Worm (Caenorhabditis elegans) whole organism, young adult: ENCODE measurements around the gene nspg-6.

Source experiments
- C17E4.6 ChIP-seq: fragments of 200-800 bp; sonication (Bioruptor generic); IDR thresholded peaks from 2 replicates; pipeline ENCODE4 v1.3.6; 2022; ENCODE audit warnings: missing genetic modification reagents, missing genetic modification characterization, missing compliant biosample characterization
- F10E7.11 ChIP-seq: sonication (generic microtip); optimal IDR thresholded peaks from 2 replicates; lab custom pipeline; 2017; ENCODE audit warnings: mild to moderate bottlenecking, missing genetic modification characterization, moderate library complexity, missing compliant biosample characterization
- F22D6.2 ChIP-seq: sonication (generic microtip); optimal IDR thresholded peaks from 2 replicates; lab custom pipeline; 2016; ENCODE audit warnings: mild to moderate bottlenecking, missing genetic modification characterization, missing compliant biosample characterization
- F33H1.4 ChIP-seq: fragments of 200-800 bp; sonication (Bioruptor generic); IDR thresholded peaks from 2 replicates; pipeline ENCODE4 v1.3.6; 2022; ENCODE audit warnings: missing genetic modification reagents, missing genetic modification characterization, missing compliant biosample characterization
- F37B4.10 ChIP-seq: fragments of 200-800 bp; sonication (Bioruptor generic); IDR thresholded peaks from 2 replicates; pipeline ENCODE4 v1.3.6; 2022; ENCODE audit warnings: missing genetic modification characterization, missing compliant biosample characterization
- F52B5.7 ChIP-seq: sonication (generic microtip); optimal IDR thresholded peaks from 2 replicates; lab custom pipeline; 2016; ENCODE audit warnings: mild to moderate bottlenecking, missing genetic modification characterization, missing compliant biosample characterization
- T26A5.8 ChIP-seq: sonication (generic microtip); optimal IDR thresholded peaks from 2 replicates; lab custom pipeline; 2016; ENCODE audit warnings: missing genetic modification characterization, missing compliant biosample characterization
- Y53F4B.3 ChIP-seq: fragments of 200-800 bp; sonication (Bioruptor generic); IDR thresholded peaks from 2 replicates; pipeline ENCODE4 v1.3.6; 2022; ENCODE audit warnings: missing genetic modification reagents, missing genetic modification characterization, missing compliant biosample characterization
- Y53G8AR.9 ChIP-seq: fragments of 200-800 bp; sonication (Bioruptor generic); conservative IDR thresholded peaks from 2 replicates; pipeline ENCODE4 v1.3.6; 2022; ENCODE audit warnings: missing genetic modification reagents, missing genetic modification characterization, missing compliant biosample characterization
- Y56A3A.18 ChIP-seq: fragments of 200-800 bp; sonication (Bioruptor generic); IDR thresholded peaks from 2 replicates; pipeline ENCODE4 v1.3.6; 2022; ENCODE audit warnings: missing genetic modification reagents, missing genetic modification characterization, missing compliant biosample characterization
- ZK185.1 ChIP-seq: sonication (generic microtip); optimal IDR thresholded peaks from 2 replicates; lab custom pipeline; 2016; ENCODE audit warnings: mild to moderate bottlenecking, missing genetic modification characterization, missing compliant biosample characterization; ENCODE audit not compliant: poor library complexity, severe bottlenecking
- akir-1 ChIP-seq: fragments of 200-800 bp; sonication (Bioruptor generic); optimal IDR thresholded peaks from 2 replicates; lab custom pipeline; 2018; ENCODE audit warnings: mild to moderate bottlenecking, missing genetic modification characterization, moderate library complexity, missing compliant biosample characterization
- bed-2 ChIP-seq: fragments of 200-800 bp; sonication (Bioruptor generic); IDR thresholded peaks from 2 replicates; pipeline ENCODE4 v1.3.6; 2022; ENCODE audit warnings: missing genetic modification reagents, missing genetic modification characterization, missing compliant biosample characterization
- cebp-1 ChIP-seq, 2 experiments: fragments of 200-800 bp in 1 of 2; sonication (Bioruptor generic) in 1 of 2; sonication (generic microtip) in 1 of 2; IDR thresholded peaks in 1 of 2; optimal IDR thresholded peaks in 1 of 2; 2 replicates each; pipeline versions ENCODE4 v1.3.6 to Lab custom; 2017 to 2022; ENCODE audit warnings: missing compliant biosample characterization in 2 of 2, missing genetic modification characterization in 2 of 2, mild to moderate bottlenecking in 1 of 2, missing genetic modification reagents in 1 of 2, moderate library complexity in 1 of 2
- ceh-40 ChIP-seq: fragments of 200-800 bp; sonication (Bioruptor generic); IDR thresholded peaks from 2 replicates; pipeline ENCODE4 v1.3.6; 2022; ENCODE audit warnings: missing genetic modification characterization, missing compliant biosample characterization
- ceh-58 ChIP-seq: fragments of 200-800 bp; sonication (Bioruptor generic); IDR thresholded peaks from 2 replicates; pipeline ENCODE4 v1.3.6; 2022; ENCODE audit warnings: missing genetic modification characterization, missing compliant biosample characterization
- ceh-91 ChIP-seq: fragments of 200-800 bp; sonication (Bioruptor generic); IDR thresholded peaks from 2 replicates; pipeline ENCODE4 v1.3.6; 2022; ENCODE audit warnings: missing genetic modification reagents, missing genetic modification characterization, missing compliant biosample characterization
- chd-7 ChIP-seq: sonication (generic microtip); optimal IDR thresholded peaks from 2 replicates; lab custom pipeline; 2016; ENCODE audit warnings: mild to moderate bottlenecking, missing genetic modification characterization, moderate library complexity, missing compliant biosample characterization
- dpl-1 ChIP-seq: fragments of 150-350 bp; optimal IDR thresholded peaks from 2 replicates; lab custom pipeline; 2014; ENCODE audit warnings: missing biosample characterization, missing genetic modification reagents, missing genetic modification characterization
- efl-1 ChIP-seq: fragments of 150-350 bp; optimal IDR thresholded peaks from 2 replicates; lab custom pipeline; 2014; ENCODE audit warnings: missing biosample characterization, missing genetic modification reagents, missing genetic modification characterization
- egl-44 ChIP-seq: fragments of 200-800 bp; sonication (Bioruptor generic); IDR thresholded peaks from 2 replicates; pipeline ENCODE4 v1.3.6; 2022; ENCODE audit warnings: missing genetic modification reagents, missing genetic modification characterization, missing compliant biosample characterization
- egrh-3 ChIP-seq: fragments of 200-800 bp; sonication (Bioruptor generic); IDR thresholded peaks from 2 replicates; pipeline ENCODE4 v1.3.6; 2022; ENCODE audit warnings: missing genetic modification reagents, missing genetic modification characterization, missing compliant biosample characterization
- ekl-4 ChIP-seq: fragments of 200-800 bp; sonication (Bioruptor generic); IDR thresholded peaks from 2 replicates; pipeline ENCODE4 v1.3.6; 2022; ENCODE audit warnings: missing genetic modification reagents, missing genetic modification characterization, missing compliant biosample characterization
- ets-4 ChIP-seq: fragments of 200-800 bp; sonication (Bioruptor generic); optimal IDR thresholded peaks from 2 replicates; lab custom pipeline; 2018; ENCODE audit warnings: mild to moderate bottlenecking, missing genetic modification characterization, missing compliant biosample characterization
- fkh-3 ChIP-seq: sonication (generic microtip); optimal IDR thresholded peaks from 2 replicates; lab custom pipeline; 2016; ENCODE audit warnings: mild to moderate bottlenecking, missing genetic modification characterization, missing compliant biosample characterization
- hrde-1 ChIP-seq: sonication (generic microtip); optimal IDR thresholded peaks from 2 replicates; lab custom pipeline; 2016; ENCODE audit warnings: missing genetic modification characterization, mild to moderate bottlenecking, missing compliant biosample characterization, moderate library complexity, missing genotype, missing genetic modification reagents, borderline replicate concordance
- let-607 ChIP-seq, 2 experiments: fragments of 200-800 bp in 1 of 2; sonication (Bioruptor generic) in 1 of 2; sonication (generic microtip) in 1 of 2; optimal IDR thresholded peaks; 2 replicates each; lab custom pipeline; 2016 to 2018; ENCODE audit warnings: mild to moderate bottlenecking in 2 of 2, missing compliant biosample characterization in 2 of 2, missing genetic modification characterization in 2 of 2, moderate library complexity in 2 of 2, missing genotype in 1 of 2
- lin-26 ChIP-seq: fragments of 200-800 bp; sonication (Bioruptor generic); IDR thresholded peaks from 2 replicates; pipeline ENCODE4 v1.3.6; 2022; ENCODE audit warnings: missing genetic modification reagents, missing genetic modification characterization, missing compliant biosample characterization
- lir-1 ChIP-seq: fragments of 200-800 bp; sonication (Bioruptor generic); conservative IDR thresholded peaks from 2 replicates; pipeline ENCODE4 v1.3.6; 2022; ENCODE audit warnings: missing genetic modification reagents, missing genetic modification characterization, missing compliant biosample characterization
- lsl-1 ChIP-seq: fragments of 200-800 bp; sonication (Bioruptor generic); optimal IDR thresholded peaks from 2 replicates; lab custom pipeline; 2018; ENCODE audit warnings: mild to moderate bottlenecking, missing genetic modification characterization, moderate library complexity, missing compliant biosample characterization
- lsy-27 ChIP-seq: sonication (generic microtip); optimal IDR thresholded peaks from 2 replicates; lab custom pipeline; 2017; ENCODE audit warnings: missing genetic modification characterization, mild to moderate bottlenecking, missing compliant biosample characterization, antibody characterized with exemption, missing genotype, borderline replicate concordance; ENCODE audit not compliant: insufficient read depth
- madf-8 ChIP-seq: fragments of 200-800 bp; sonication (Bioruptor generic); conservative IDR thresholded peaks from 2 replicates; pipeline ENCODE4 v1.3.6; 2022; ENCODE audit warnings: missing genetic modification reagents, missing genetic modification characterization, missing compliant biosample characterization
- nfya-1 ChIP-seq: sonication (generic microtip); optimal IDR thresholded peaks from 2 replicates; lab custom pipeline; 2017; ENCODE audit warnings: antibody characterized with exemption, missing compliant biosample characterization, missing genetic modification characterization, borderline replicate concordance; ENCODE audit not compliant: insufficient read depth
- nfyb-1 ChIP-seq: fragments of 200-800 bp; sonication (Bioruptor generic); IDR thresholded peaks from 2 replicates; pipeline ENCODE4 v1.3.6; 2022; ENCODE audit warnings: missing genetic modification reagents, missing genetic modification characterization, missing compliant biosample characterization
- nhr-90 ChIP-seq: sonication (generic microtip); optimal IDR thresholded peaks from 2 replicates; lab custom pipeline; 2016; ENCODE audit warnings: missing genotype, mild to moderate bottlenecking, missing genetic modification characterization, missing compliant biosample characterization
- sdz-38 ChIP-seq: sonication (generic microtip); optimal IDR thresholded peaks from 2 replicates; lab custom pipeline; 2016; ENCODE audit warnings: missing genotype, missing genetic modification characterization, missing compliant biosample characterization
- sea-2 ChIP-seq: fragments of 200-800 bp; sonication (Bioruptor generic); IDR thresholded peaks from 2 replicates; pipeline ENCODE4 v1.3.6; 2022; ENCODE audit warnings: missing genetic modification characterization, missing compliant biosample characterization
- snpc-3.4 ChIP-seq: sonication (generic microtip); optimal IDR thresholded peaks from 2 replicates; lab custom pipeline; 2017; ENCODE audit warnings: missing genetic modification characterization, mild to moderate bottlenecking, missing compliant biosample characterization, antibody characterized with exemption, moderate library complexity, missing genotype, missing genetic modification reagents
- snpc-4 ChIP-seq, 5 experiments: fragments of 150-350 bp in 1 of 5; sonication (generic microtip) in 4 of 5; optimal IDR thresholded peaks; 2 replicates each; lab custom pipeline; 2014 to 2018; ENCODE audit warnings: missing genetic modification characterization in 5 of 5, missing biosample characterization in 3 of 5, antibody characterized with exemption in 2 of 5, mild to moderate bottlenecking in 2 of 5, missing compliant biosample characterization in 2 of 5, missing genotype in 2 of 5, moderate library complexity in 2 of 5, missing genetic modification reagents in 1 of 5
- sptf-2 ChIP-seq: fragments of 200-800 bp; sonication (Bioruptor generic); optimal IDR thresholded peaks from 2 replicates; lab custom pipeline; 2018; ENCODE audit warnings: mild to moderate bottlenecking, missing genetic modification characterization, missing compliant biosample characterization
- tbp1 ChIP-seq: fragments of 200-800 bp; sonication (Bioruptor generic); optimal IDR thresholded peaks from 2 replicates; lab custom pipeline; 2018; ENCODE audit warnings: mild to moderate bottlenecking, missing genetic modification characterization, missing compliant biosample characterization
- unc-62 ChIP-seq: fragments of 150-350 bp; optimal IDR thresholded peaks from 2 replicates; lab custom pipeline; 2014; ENCODE audit warnings: missing biosample characterization, missing genetic modification reagents, missing genetic modification characterization
- zfh-2 ChIP-seq: fragments of 200-800 bp; sonication (Bioruptor generic); conservative IDR thresholded peaks from 2 replicates; pipeline ENCODE4 v1.3.6; 2022; ENCODE audit warnings: missing genetic modification reagents, missing genetic modification characterization, missing compliant biosample characterization
- ztf-28 ChIP-seq: fragments of 200-800 bp; sonication (Bioruptor generic); IDR thresholded peaks from 2 replicates; pipeline ENCODE4 v1.3.6; 2022; ENCODE audit warnings: missing genetic modification reagents, missing genetic modification characterization, missing compliant biosample characterization
- ztf-3 ChIP-seq: fragments of 200-800 bp; sonication (Bioruptor generic); optimal IDR thresholded peaks from 2 replicates; lab custom pipeline; 2018; ENCODE audit warnings: mild to moderate bottlenecking, missing genetic modification characterization, missing compliant biosample characterization

nspg-6 gene

ce11 chrIII:7336214-7336613, 21.4 kb upstream of the nspg-6 start, which contains the start of gene gsp-2 (continued):
- TF ChIP-seq snpc-4 (GFP tag; optimal IDR thresholded peaks at IDR 0.05; lab: Kevin White, UChicago) (no peak), snpc-4 (tag; optimal IDR thresholded peaks at IDR 0.05; lab: Kevin White, UChicago) (peak in 3 of 4 experiments; percentile 10 to 45 (median 35)), sea-2 (GFP tag; lab: Robert Waterston, UW) (no peak), ztf-3 (no peak), dpl-1 (GFP tag; lab: Kevin White, UChicago) (peak; percentile 13), egrh-3 (GFP tag; lab: Robert Waterston, UW) (peak; percentile 60; the same call in 1 of the 2 replicates), ets-4 (GFP tag; lab: Kevin White, UChicago) (no peak), cebp-1 (GFP tag; IDR thresholded peaks at IDR 0.05; lab: Robert Waterston, UW) (no peak), cebp-1 (tag; optimal IDR thresholded peaks at IDR 0.05; lab: Kevin White, UChicago) (peak; percentile 69), nfyb-1 (peak; percentile 63; the same call in 1 of the 2 replicates), akir-1 (GFP tag; lab: Kevin White, UChicago) (no peak), zfh-2 (GFP tag; lab: Robert Waterston, UW) (peak; percentile 61; the same call in 1 of the 2 replicates), F52B5.7 (tag; lab: Kevin White, UChicago) (no peak), tbp1 (GFP tag; lab: Kevin White, UChicago) (peak; percentile 54), madf-8 (GFP tag; lab: Robert Waterston, UW) (0 out of 2 replicates have a peak, but pooled peaks have one; percentile 22), F33H1.4 (GFP tag; lab: Robert Waterston, UW) (peak; percentile 90), F22D6.2 (tag; lab: Kevin White, UChicago) (no peak), let-607 (tag; optimal IDR thresholded peaks at IDR 0.05; lab: Kevin White, UChicago) (peak; percentile 59 to 76), hrde-1 (tag; lab: Kevin White, UChicago) (no peak), nhr-90 (tag; lab: Kevin White, UChicago) (peak; percentile 25), ceh-40 (GFP tag; lab: Robert Waterston, UW) (no peak), T26A5.8 (no peak), snpc-3.4 (tag; lab: Kevin White, UChicago) (peak; percentile 43), lir-1 (peak; percentile 62; the same call in 1 of the 2 replicates), Y53F4B.3 (GFP tag; lab: Robert Waterston, UW) (no peak), C17E4.6 (GFP tag; lab: Robert Waterston, UW) (no peak), lin-26 (GFP tag; lab: Robert Waterston, UW) (0 out of 2 replicates have a peak, but pooled peaks have one; percentile 34), nfya-1 (tag; lab: Kevin White, UChicago) (no peak)

ce11 chrIII:7335220-7335619, 20.4 kb upstream of the nspg-6 start, which contains the start of gene F56C9.10:
Gene F56C9.10 (minus strand): TSS chrIII:7335316.
- TF ChIP-seq lsy-27 (tag; lab: Kevin White, UChicago) = no peak
- no peak for TF ChIP-seq efl-1 (GFP tag; lab: Kevin White, UChicago)
- no peak for TF ChIP-seq Y56A3A.18
- TF ChIP-seq chd-7 (tag; lab: Kevin White, UChicago) = peak; percentile 82
- no peak for TF ChIP-seq ztf-28
- TF ChIP-seq F10E7.11 (tag; lab: Kevin White, UChicago) = no peak
- TF ChIP-seq ZK185.1 (tag; lab: Kevin White, UChicago) = peak; percentile 53
- TF ChIP-seq egl-44 (GFP tag; lab: Robert Waterston, UW) = 0 out of 2 replicates have a peak, but pooled peaks have one; percentile 34
- TF ChIP-seq Y53G8AR.9 (GFP tag; lab: Robert Waterston, UW) = peak; percentile 56; the same call in 1 of the 2 replicates
- no peak for TF ChIP-seq lir-1
- TF ChIP-seq unc-62 (GFP tag; lab: Kevin White, UChicago) = peak; percentile 90
- TF ChIP-seq lsl-1 = no peak
- peak; percentile 71; the same call in 1 of the 2 replicates for TF ChIP-seq ekl-4 (GFP tag; lab: Robert Waterston, UW)
- TF ChIP-seq fkh-3 (tag; lab: Kevin White, UChicago) = no peak
- no peak for TF ChIP-seq ceh-58 (GFP tag; lab: Robert Waterston, UW)
- TF ChIP-seq sdz-38 (tag; lab: Kevin White, UChicago) = no peak
- no peak for TF ChIP-seq Y53F4B.3 (GFP tag; lab: Robert Waterston, UW)
- no peak for TF ChIP-seq T26A5.8
- TF ChIP-seq F37B4.10 = no peak
- TF ChIP-seq sptf-2 = no peak
- TF ChIP-seq bed-2 (GFP tag; lab: Robert Waterston, UW) = no peak
- TF ChIP-seq ceh-91 (GFP tag; lab: Robert Waterston, UW) = no peak
